Fruit fly (Drosophila melanogaster) whole organism, embryonic: ENCODE results near the gene Dhdds.

Source experiments
- Abd-B ChIP-seq: fragments of 200-800 bp; sonication (Bioruptor generic); optimal IDR thresholded peaks from 2 replicates; lab custom pipeline; 2018; ENCODE audit warnings: missing biosample characterization, mild to moderate bottlenecking, missing genetic modification characterization, moderate library complexity
- BEAF-32 ChIP-seq: fragments of 200-800 bp; sonication (Bioruptor generic); optimal IDR thresholded peaks from 3 replicates; lab custom pipeline; 2017; ENCODE audit warnings: missing biosample characterization, missing genetic modification characterization, mild to moderate bottlenecking, moderate library complexity, missing genetic modification reagents
- CG10147 ChIP-seq: fragments of 200-800 bp; sonication (Bioruptor generic); optimal IDR thresholded peaks from 2 replicates; lab custom pipeline; 2019; ENCODE audit warnings: missing biosample characterization, mild to moderate bottlenecking, missing genetic modification characterization, moderate library complexity
- CG10366 ChIP-seq: fragments of 200-800 bp; sonication (Bioruptor generic); IDR thresholded peaks from 2 replicates; pipeline ENCODE4 v1.3.6; 2022; ENCODE audit warnings: missing biosample characterization, missing genetic modification characterization
- CG11398 ChIP-seq: fragments of 200-800 bp; sonication (Bioruptor generic); optimal IDR thresholded peaks from 2 replicates; lab custom pipeline; 2016; ENCODE audit warnings: missing biosample characterization, missing genetic modification characterization
- CG12299 ChIP-seq: fragments of 200-800 bp; sonication (Bioruptor generic); optimal IDR thresholded peaks from 2 replicates; lab custom pipeline; 2018; ENCODE audit warnings: missing biosample characterization, mild to moderate bottlenecking, missing genetic modification characterization
- CG12391 ChIP-seq: fragments of 200-800 bp; sonication (Bioruptor generic); optimal IDR thresholded peaks from 3 replicates; lab custom pipeline; 2018; ENCODE audit warnings: missing biosample characterization, mild to moderate bottlenecking, missing genetic modification characterization, moderate library complexity
- CG12659 ChIP-seq: fragments of 200-800 bp; sonication (Bioruptor generic); optimal IDR thresholded peaks from 3 replicates; lab custom pipeline; 2017; ENCODE audit warnings: mild to moderate bottlenecking, missing biosample characterization, missing genetic modification reagents, missing genetic modification characterization
- CG13894 ChIP-seq: fragments of 200-800 bp; sonication (Bioruptor generic); optimal IDR thresholded peaks from 3 replicates; lab custom pipeline; 2018; ENCODE audit warnings: missing biosample characterization, mild to moderate bottlenecking, missing genetic modification characterization, moderate library complexity
- CG17829 ChIP-seq: fragments of 200-800 bp; optimal IDR thresholded peaks from 2 replicates; lab custom pipeline; 2019; ENCODE audit warnings: missing biosample characterization, mild to moderate bottlenecking, missing genetic modification characterization, moderate library complexity
- CG2116 ChIP-seq: fragments of 200-800 bp; sonication (Bioruptor generic); optimal IDR thresholded peaks from 3 replicates; lab custom pipeline; 2018; ENCODE audit warnings: missing biosample characterization, mild to moderate bottlenecking, missing genetic modification characterization
- CG2712 ChIP-seq: fragments of 200-800 bp; optimal IDR thresholded peaks from 3 replicates; lab custom pipeline; 2019; ENCODE audit warnings: missing biosample characterization, mild to moderate bottlenecking, missing genetic modification characterization, moderate library complexity
- CG34422 ChIP-seq: fragments of 200-800 bp; sonication (Bioruptor generic); IDR thresholded peaks from 3 replicates; pipeline ENCODE4 v1.3.6; 2022; ENCODE audit warnings: missing biosample characterization, missing genetic modification characterization
- CG42726 ChIP-seq: fragments of 200-800 bp; sonication (Bioruptor generic); IDR thresholded peaks from 2 replicates; pipeline ENCODE4 v1.3.6; 2022; ENCODE audit warnings: missing biosample characterization, missing genetic modification characterization; ENCODE audit not compliant: partially characterized antibody
- CG6765 ChIP-seq: fragments of 200-800 bp; sonication (Bioruptor generic); optimal IDR thresholded peaks from 3 replicates; lab custom pipeline; 2017; ENCODE audit warnings: missing biosample characterization, mild to moderate bottlenecking, missing genetic modification characterization
- CG7963 ChIP-seq: fragments of 200-800 bp; sonication (Bioruptor generic); IDR thresholded peaks from 3 replicates; pipeline ENCODE4 v1.3.6; 2022; ENCODE audit warnings: missing biosample characterization, missing genetic modification characterization; ENCODE audit not compliant: partially characterized antibody
- CG8290 ChIP-seq, 3 experiments: fragments of 200-800 bp; sonication (Bioruptor generic); optimal IDR thresholded peaks; 2 replicates each; lab custom pipeline; 2016 to 2019; ENCODE audit warnings: missing biosample characterization in 3 of 3, missing genetic modification characterization in 3 of 3, mild to moderate bottlenecking in 2 of 3, moderate library complexity in 1 of 3
- CoRest ChIP-seq: fragments of 200-800 bp; sonication (Bioruptor generic); optimal IDR thresholded peaks from 3 replicates; lab custom pipeline; 2018; ENCODE audit warnings: missing biosample characterization, mild to moderate bottlenecking, missing genetic modification characterization, moderate library complexity
- Ets97D ChIP-seq: fragments of 200-800 bp; sonication (Bioruptor generic); optimal IDR thresholded peaks from 3 replicates; lab custom pipeline; 2016; ENCODE audit warnings: missing biosample characterization, missing genetic modification characterization
- HLH4C ChIP-seq: fragments of 200-800 bp; sonication (Bioruptor generic); IDR thresholded peaks from 3 replicates; pipeline ENCODE4 v1.3.6; 2022; ENCODE audit warnings: missing biosample characterization, missing genetic modification characterization; ENCODE audit not compliant: partially characterized antibody
- Hr78 ChIP-seq, 2 experiments: fragments of 200-800 bp in 1 of 2; fragments of >200 bp in 1 of 2; sonication (Bioruptor generic) in 1 of 2; optimal IDR thresholded peaks; 2 replicates each; lab custom pipeline; 2017 to 2019; ENCODE audit warnings: missing biosample characterization in 2 of 2, missing genetic modification characterization in 2 of 2, mild to moderate bottlenecking in 1 of 2, moderate library complexity in 1 of 2
- MBD-R2 ChIP-seq: fragments of 200-800 bp; sonication (Bioruptor generic); IDR thresholded peaks from 2 replicates; pipeline ENCODE4 v1.3.6; 2022; ENCODE audit warnings: missing biosample characterization, missing genetic modification characterization
- MESR4 ChIP-seq: fragments of 200-800 bp; sonication (Bioruptor generic); optimal IDR thresholded peaks from 2 replicates; lab custom pipeline; 2018; ENCODE audit warnings: missing biosample characterization, mild to moderate bottlenecking, missing genetic modification characterization, moderate library complexity
- NFAT ChIP-seq: fragments of 200-800 bp; sonication (Bioruptor generic); IDR thresholded peaks from 2 replicates; pipeline ENCODE4 v1.3.6; 2022; ENCODE audit warnings: missing biosample characterization, missing genetic modification characterization
- Nf-YC ChIP-seq: fragments of 200-800 bp; optimal IDR thresholded peaks from 3 replicates; lab custom pipeline; 2019; ENCODE audit warnings: missing biosample characterization, mild to moderate bottlenecking, missing genetic modification characterization, moderate library complexity
- Rfx ChIP-seq: fragments of 200-800 bp; sonication (Bioruptor generic); IDR thresholded peaks from 2 replicates; pipeline ENCODE4 v1.3.6; 2022; ENCODE audit warnings: missing biosample characterization, missing genetic modification characterization
- amos ChIP-seq: fragments of 200-800 bp; sonication (Bioruptor generic); IDR thresholded peaks from 2 replicates; pipeline ENCODE4 v1.3.6; 2022; ENCODE audit warnings: missing biosample characterization, missing genetic modification characterization; ENCODE audit not compliant: partially characterized antibody
- dpn ChIP-seq, 2 experiments: fragments of 200-800 bp; sonication (Bioruptor generic); optimal IDR thresholded peaks; 3 replicates each; lab custom pipeline; 2016; ENCODE audit warnings: missing biosample characterization in 2 of 2, missing genetic modification characterization in 2 of 2
- fu2 ChIP-seq: fragments of 200-800 bp; sonication (Bioruptor generic); optimal IDR thresholded peaks from 2 replicates; lab custom pipeline; 2016; ENCODE audit warnings: missing biosample characterization, missing genetic modification characterization
- hb ChIP-seq: fragments of 200-800 bp; sonication (Bioruptor generic); IDR thresholded peaks from 3 replicates; pipeline ENCODE4 v1.3.6; 2022; ENCODE audit warnings: missing biosample characterization, missing genetic modification characterization; ENCODE audit not compliant: partially characterized antibody
- hkb ChIP-seq, 2 experiments: fragments of 200-800 bp in 1 of 2; fragments of >200 bp in 1 of 2; sonication (Bioruptor generic) in 1 of 2; IDR thresholded peaks in 1 of 2; optimal IDR thresholded peaks in 1 of 2; 2 replicates each; pipeline versions ENCODE4 v1.3.6 to Lab custom; 2017 to 2022; ENCODE audit warnings: missing biosample characterization in 1 of 2, missing genetic modification characterization in 1 of 2
- mam ChIP-seq: fragments of 200-800 bp; sonication (Bioruptor generic); optimal IDR thresholded peaks from 3 replicates; lab custom pipeline; 2016; ENCODE audit warnings: missing biosample characterization, missing genetic modification characterization
- nom ChIP-seq: fragments of 200-800 bp; sonication (Bioruptor generic); optimal IDR thresholded peaks from 2 replicates; lab custom pipeline; 2017; ENCODE audit warnings: missing biosample characterization, missing genetic modification characterization, mild to moderate bottlenecking, moderate library complexity, missing genetic modification reagents
- row ChIP-seq: fragments of 200-800 bp; sonication (Bioruptor generic); IDR thresholded peaks from 3 replicates; pipeline ENCODE4 v1.3.6; 2022; ENCODE audit warnings: missing biosample characterization, missing genetic modification characterization
- slp2 ChIP-seq: fragments of 200-800 bp; sonication (Bioruptor generic); optimal IDR thresholded peaks from 2 replicates; lab custom pipeline; 2016; ENCODE audit warnings: missing biosample characterization, missing genetic modification characterization
- stwl ChIP-seq: fragments of 200-800 bp; sonication (Bioruptor generic); optimal IDR thresholded peaks from 3 replicates; lab custom pipeline; 2018; ENCODE audit warnings: missing biosample characterization, mild to moderate bottlenecking, missing genetic modification characterization, moderate library complexity
- sug ChIP-seq: fragments of 200-800 bp; optimal IDR thresholded peaks from 2 replicates; lab custom pipeline; 2019; ENCODE audit warnings: missing biosample characterization, mild to moderate bottlenecking, missing genetic modification characterization, moderate library complexity
- tna ChIP-seq: fragments of 200-800 bp; sonication (Bioruptor generic); IDR thresholded peaks from 2 replicates; pipeline ENCODE4 v1.3.6; 2022; ENCODE audit warnings: missing biosample characterization, missing genetic modification characterization; ENCODE audit not compliant: partially characterized antibody
- unc-4 ChIP-seq: fragments of 200-800 bp; sonication (Bioruptor generic); IDR thresholded peaks from 2 replicates; pipeline ENCODE4 v1.3.6; 2022; ENCODE audit warnings: missing biosample characterization, missing genetic modification characterization; ENCODE audit not compliant: partially characterized antibody
- vnd ChIP-seq: fragments of 200-800 bp; sonication (Bioruptor generic); IDR thresholded peaks from 3 replicates; pipeline ENCODE4 v1.3.6; 2022; ENCODE audit warnings: missing biosample characterization, missing genetic modification characterization; ENCODE audit not compliant: partially characterized antibody
- zfh2 ChIP-seq: fragments of 200-800 bp; sonication (Bioruptor generic); optimal IDR thresholded peaks from 2 replicates; lab custom pipeline; 2016; ENCODE audit warnings: missing biosample characterization, missing genetic modification characterization

The Dhdds gene

DNA sequence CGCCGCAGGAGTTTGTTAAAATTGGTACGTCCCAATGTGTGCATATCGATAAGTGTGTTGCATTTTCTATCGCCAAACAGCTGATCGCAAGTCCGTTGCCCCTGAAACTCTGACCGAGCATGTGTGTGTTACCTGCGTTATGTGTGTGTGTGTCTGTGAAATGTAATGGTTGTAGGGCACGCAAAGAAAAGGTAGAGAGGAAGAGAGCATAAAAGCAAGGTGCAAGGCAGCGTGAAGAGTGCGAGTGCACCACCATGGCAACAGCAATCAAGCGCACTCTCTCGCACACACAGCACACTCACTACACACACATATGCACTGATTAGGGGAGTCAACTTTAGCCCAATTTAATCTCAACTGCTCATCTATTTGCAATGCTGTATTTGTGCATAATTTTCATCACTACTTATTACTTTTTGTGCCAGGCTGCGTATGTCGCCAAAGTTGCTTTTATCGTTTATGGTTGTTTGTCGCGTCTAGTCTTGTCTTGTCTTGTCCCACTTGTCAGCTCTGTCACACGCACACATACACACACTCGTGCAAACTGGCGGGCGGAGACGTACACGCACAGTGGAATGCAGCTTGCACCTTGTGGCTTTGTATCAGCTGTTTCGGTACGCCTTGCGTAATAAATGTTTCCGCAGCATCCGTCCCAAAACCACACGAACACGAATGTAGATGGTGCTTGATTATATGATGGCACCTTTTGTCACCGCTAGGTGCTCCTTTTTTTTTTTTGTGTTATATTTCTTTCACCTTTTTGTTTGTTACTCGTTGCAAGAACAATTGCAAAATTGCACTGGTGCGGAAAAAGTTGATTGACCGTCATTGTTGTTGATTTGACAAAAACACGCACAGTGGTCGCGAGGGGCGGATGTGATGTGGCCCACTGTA lies 4.7 kb upstream of the Dhdds start (continued):
- TF ChIP-seq hkb (optimal IDR thresholded peaks at IDR 0.05; lab: Kevin White, UChicago) (no peak), hkb (GFP tag; IDR thresholded peaks at IDR 0.05; lab: Robert Waterston, UW) (peak; percentile 61; the same call in 1 of the 2 replicates), Ets97D (GFP tag; lab: Kevin White, UChicago) (peak; percentile 50), amos (GFP tag; lab: Robert Waterston, UW) (no peak), CoRest (tag; lab: Kevin White, UChicago) (peak; percentile 91)

dm6 chrX:7935798-7936572 lies 2.8 kb upstream of the Dhdds start, which contains the start of gene Ubr3:
TSS of gene Ubr3 (plus strand) at chrX:7935896.
- TF ChIP-seq CG11398 (GFP tag; lab: Kevin White, UChicago) (peak; percentile 4), CG2712 (peak; percentile 10), mam (GFP tag; lab: Kevin White, UChicago) (peak; percentile 4), Nf-YC (tag; lab: Kevin White, UChicago) (peak; percentile 57), CG12391 (tag; lab: Kevin White, UChicago) (peak; percentile 9), vnd (peak; percentile 73), row (peak; percentile 26; the same call in 1 of the 3 replicates), Rfx (peak; percentile 42), dpn (GFP tag; optimal IDR thresholded peaks at IDR 0.05; lab: Kevin White, UChicago) (peak in 1 of 2 experiments; percentile 11), sug (tag; lab: Kevin White, UChicago) (peak; percentile 57), slp2 (peak; percentile 3), Abd-B (GFP tag; lab: Kevin White, UChicago) (peak; percentile 25), CG17829 (peak; percentile 28), CG10366 (GFP tag; lab: Robert Waterston, UW) (no peak), CG7963 (peak; percentile 74), HLH4C (GFP tag; lab: Robert Waterston, UW) (peak; percentile 81), CG42726 (GFP tag; lab: Robert Waterston, UW) (peak; percentile 82), CG2116 (GFP tag; lab: Kevin White, UChicago) (peak; percentile 94), CG13894 (tag; lab: Kevin White, UChicago) (no peak), MBD-R2 (GFP tag; lab: Robert Waterston, UW) (peak; percentile 48; the same call in 1 of the 2 replicates), CG12299 (tag; lab: Kevin White, UChicago) (peak; percentile 23), nom (GFP tag; lab: Kevin White, UChicago) (peak; percentile 32), hb (GFP tag; lab: Robert Waterston, UW) (peak; percentile 76), CG6765 (GFP tag; lab: Kevin White, UChicago) (peak; percentile 26), NFAT (GFP tag; lab: Robert Waterston, UW) (0 out of 2 replicates have a peak, but pooled peaks have one; percentile 21), CG8290 (GFP tag; optimal IDR thresholded peaks at IDR 0.05; lab: Kevin White, UChicago) (no peak), CG8290 (tag; optimal IDR thresholded peaks at IDR 0.05; lab: Kevin White, UChicago) (peak in 1 of 2 experiments; percentile 59), Hr78 (GFP tag; optimal IDR thresholded peaks at IDR 0.05; lab: Kevin White, UChicago) (no peak), CG10147 (peak; percentile 39), CG34422 (GFP tag; lab: Robert Waterston, UW) (peak; percentile 31; the same call in 1 of the 3 replicates), fu2 (GFP tag; lab: Kevin White, UChicago) (no peak), MESR4 (GFP tag; lab: Kevin White, UChicago) (peak; percentile 72), BEAF-32 (peak; percentile 87), unc-4 (GFP tag; lab: Robert Waterston, UW) (peak; percentile 68), tna (peak; percentile 62), CG12659 (GFP tag; lab: Kevin White, UChicago) (peak; percentile 69), stwl (tag; lab: Kevin White, UChicago) (peak; percentile 68), zfh2 (GFP tag; lab: Kevin White, UChicago) (peak; percentile 22)
